Worm (Caenorhabditis elegans) whole organism, L1 larva: Measurements from ENCODE around the gene eppl-1.

ENCODE experiments used
- ama-1 ChIP-seq: fragments of 150-350 bp; optimal IDR thresholded peaks from 2 replicates; lab custom pipeline; 2014
- lin-15B ChIP-seq: fragments of 150-350 bp; sonication (generic microtip); optimal IDR thresholded peaks from 3 replicates; lab custom pipeline; 2014; ENCODE audit warnings: missing biosample characterization, missing genetic modification characterization
- mab-9 ChIP-seq: fragments of 200-800 bp; sonication (Bioruptor generic); IDR thresholded peaks from 2 replicates; pipeline ENCODE4 v1.3.6; 2022; ENCODE audit warnings: missing genetic modification reagents, missing genetic modification characterization, missing compliant biosample characterization
- nhr-28 ChIP-seq: fragments of 150-350 bp; optimal IDR thresholded peaks from 2 replicates; lab custom pipeline; 2014; ENCODE audit warnings: missing biosample characterization, missing genetic modification characterization
- nhr-76 ChIP-seq: sonication (generic microtip); optimal IDR thresholded peaks from 2 replicates; lab custom pipeline; 2017; ENCODE audit warnings: missing biosample characterization, missing genetic modification characterization
- pag-3 ChIP-seq: sonication (generic microtip); optimal IDR thresholded peaks from 2 replicates; lab custom pipeline; 2017; ENCODE audit warnings: missing genetic modification characterization, mild to moderate bottlenecking, missing compliant biosample characterization, antibody characterized with exemption, borderline replicate concordance; ENCODE audit not compliant: insufficient read depth

DNA sequence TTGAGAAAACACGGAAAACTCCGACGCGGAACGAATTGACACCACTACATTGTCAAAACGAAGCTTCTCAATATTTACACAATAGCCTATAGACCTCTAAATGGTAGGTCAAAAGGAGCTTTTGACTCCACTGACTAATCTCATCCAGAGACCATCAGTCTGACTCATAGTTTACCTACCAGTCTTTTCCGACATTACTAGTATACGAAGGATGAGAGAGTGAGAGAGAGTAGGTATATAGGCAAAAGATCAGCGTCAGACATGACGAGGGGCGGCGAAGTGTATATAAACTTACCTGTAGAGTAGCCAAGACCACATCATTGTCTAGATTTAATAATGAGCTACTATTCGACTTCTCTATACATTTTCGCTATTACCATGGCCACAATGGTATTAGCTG, 35.6 kb upstream of the eppl-1 start, which contains the start of gene srlf-3:
- TF ChIP-seq nhr-28 (tag; lab: Kevin White, UChicago): no peak
- no peak for TF ChIP-seq ama-1 (lab: Kevin White, UChicago)
- TF ChIP-seq mab-9: no peak
- no peak for TF ChIP-seq lin-15B (tag; lab: Kevin White, UChicago)
- no peak for TF ChIP-seq pag-3 (tag; lab: Kevin White, UChicago)
- TF ChIP-seq nhr-76 (tag; lab: Kevin White, UChicago): no peak
